Worm (Caenorhabditis elegans) whole organism, early embryonic: ENCODE results near the gene D1044.1.

Source experiments
- B0310.2 ChIP-seq: sonication (generic microtip); optimal IDR thresholded peaks from 2 replicates; lab custom pipeline; 2016; ENCODE audit warnings: mild to moderate bottlenecking, missing genetic modification characterization, missing compliant biosample characterization
- F13C5.2 ChIP-seq: sonication (generic microtip); optimal IDR thresholded peaks from 2 replicates; lab custom pipeline; 2017; ENCODE audit warnings: mild to moderate bottlenecking, missing genetic modification characterization, inconsistent platforms, missing compliant biosample characterization
- aly-1 ChIP-seq: sonication (generic microtip); optimal IDR thresholded peaks from 2 replicates; lab custom pipeline; 2016; ENCODE audit warnings: missing genetic modification characterization, missing compliant biosample characterization
- ama-1 ChIP-seq: fragments of 150-350 bp; optimal IDR thresholded peaks from 2 replicates; lab custom pipeline; 2014
- ceh-36 ChIP-seq: sonication (generic microtip); optimal IDR thresholded peaks from 2 replicates; lab custom pipeline; 2016; ENCODE audit warnings: missing genetic modification characterization, inconsistent platforms, missing compliant biosample characterization
- ets-7 ChIP-seq: sonication (generic microtip); optimal IDR thresholded peaks from 2 replicates; lab custom pipeline; 2016; ENCODE audit warnings: missing genotype, missing genetic modification characterization, missing compliant biosample characterization
- flt-1 ChIP-seq: fragments of 200-800 bp; sonication (Bioruptor generic); IDR thresholded peaks from 2 replicates; pipeline ENCODE4 v1.3.6; 2022; ENCODE audit warnings: missing genetic modification characterization, missing compliant biosample characterization
- hmg-4 ChIP-seq: fragments of 200-800 bp; sonication (Bioruptor generic); optimal IDR thresholded peaks from 2 replicates; lab custom pipeline; 2018; ENCODE audit warnings: mild to moderate bottlenecking, missing genetic modification characterization, missing compliant biosample characterization
- hnd-1 ChIP-seq: sonication (generic microtip); optimal IDR thresholded peaks from 2 replicates; lab custom pipeline; 2016; ENCODE audit warnings: missing genetic modification characterization, missing compliant biosample characterization
- pes-1 ChIP-seq: fragments of 200-800 bp; sonication (Bioruptor generic); IDR thresholded peaks from 2 replicates; pipeline ENCODE4 v1.3.6; 2022; ENCODE audit warnings: missing genetic modification reagents, missing genetic modification characterization, missing compliant biosample characterization
- scrt-1 ChIP-seq: fragments of 200-800 bp; sonication (Bioruptor generic); IDR thresholded peaks from 2 replicates; pipeline ENCODE4 v1.3.6; 2022; ENCODE audit warnings: missing genetic modification characterization, missing compliant biosample characterization
- tbx-11 ChIP-seq: fragments of 200-800 bp; sonication (Bioruptor generic); IDR thresholded peaks from 2 replicates; pipeline ENCODE4 v1.3.6; 2022; ENCODE audit warnings: missing genetic modification characterization, missing compliant biosample characterization
- tbx-37 ChIP-seq: fragments of 200-800 bp; sonication (Bioruptor generic); conservative IDR thresholded peaks from 2 replicates; pipeline ENCODE4 v1.3.6; 2022; ENCODE audit warnings: missing genetic modification reagents, missing genetic modification characterization, missing compliant biosample characterization
- tra-4 ChIP-seq: sonication (generic microtip); optimal IDR thresholded peaks from 2 replicates; lab custom pipeline; 2017; ENCODE audit warnings: missing genetic modification characterization, missing compliant biosample characterization

ce11 chrIII:5568679-5569078, 24.6 kb downstream of the D1044.1 start, which contains the start of gene nspb-12:
- no peak for TF ChIP-seq tbx-37 (GFP tag; lab: Robert Waterston, UW)
- no peak for TF ChIP-seq F13C5.2 (tag; lab: Kevin White, UChicago)
- no peak for TF ChIP-seq pes-1 (GFP tag; lab: Robert Waterston, UW)
- no peak for TF ChIP-seq flt-1 (GFP tag; lab: Robert Waterston, UW)
- TF ChIP-seq hmg-4 (GFP tag; lab: Kevin White, UChicago): no peak
- TF ChIP-seq ceh-36: no peak
- no peak for TF ChIP-seq tra-4 (tag; lab: Kevin White, UChicago)
- TF ChIP-seq ets-7 (tag; lab: Kevin White, UChicago): no peak
- no peak for TF ChIP-seq tbx-11
- TF ChIP-seq ama-1 (lab: Kevin White, UChicago): no peak
- no peak for TF ChIP-seq aly-1
- TF ChIP-seq B0310.2 (tag; lab: Kevin White, UChicago): no peak
- TF ChIP-seq scrt-1 (GFP tag; lab: Robert Waterston, UW): no peak
- TF ChIP-seq hnd-1: no peak
